Worm (Caenorhabditis elegans) whole organism, mixed stage, embryonic: Measurements from ENCODE around the gene C08B6.2.

Experiments
- M03D4.4 ChIP-seq: sonication (generic microtip); optimal IDR thresholded peaks from 2 replicates; lab custom pipeline; 2017; ENCODE audit warnings: mild to moderate bottlenecking, missing genetic modification characterization, missing compliant biosample characterization
- bed-3 ChIP-seq: fragments of 200-800 bp; sonication (Bioruptor generic); optimal IDR thresholded peaks from 3 replicates; lab custom pipeline; 2018; ENCODE audit warnings: mild to moderate bottlenecking, missing genetic modification characterization, moderate library complexity, missing compliant biosample characterization
- blmp-1 ChIP-seq: fragments of 150-350 bp; optimal IDR thresholded peaks from 2 replicates; lab custom pipeline; 2014; ENCODE audit warnings: missing biosample characterization, missing genetic modification characterization
- ceh-39 ChIP-seq: fragments of 150-350 bp; optimal IDR thresholded peaks from 2 replicates; lab custom pipeline; 2014; ENCODE audit warnings: missing biosample characterization, missing genetic modification characterization
- ceh-43 ChIP-seq: fragments of 200-800 bp; sonication (Bioruptor generic); optimal IDR thresholded peaks from 2 replicates; lab custom pipeline; 2018; ENCODE audit warnings: mild to moderate bottlenecking, missing genetic modification characterization, moderate library complexity, missing compliant biosample characterization
- ces-1 ChIP-seq: fragments of 150-350 bp; optimal IDR thresholded peaks from 2 replicates; lab custom pipeline; 2014; ENCODE audit warnings: missing biosample characterization, missing genetic modification reagents, missing genetic modification characterization
- cnd-1 ChIP-seq: fragments of 200-800 bp; sonication (Bioruptor generic); optimal IDR thresholded peaks from 2 replicates; lab custom pipeline; 2018; ENCODE audit warnings: mild to moderate bottlenecking, missing genetic modification characterization, missing compliant biosample characterization
- elt-1 ChIP-seq: sonication (generic microtip); optimal IDR thresholded peaks from 2 replicates; lab custom pipeline; 2017; ENCODE audit warnings: missing genetic modification characterization, mild to moderate bottlenecking, missing compliant biosample characterization, antibody characterized with exemption, moderate library complexity, borderline replicate concordance; ENCODE audit not compliant: insufficient read depth
- elt-3 ChIP-seq: fragments of 150-350 bp; optimal IDR thresholded peaks from 2 replicates; lab custom pipeline; 2014; ENCODE audit warnings: missing biosample characterization, missing genetic modification characterization
- ham-2 ChIP-seq: fragments of 200-800 bp; sonication (Bioruptor generic); optimal IDR thresholded peaks from 2 replicates; lab custom pipeline; 2018; ENCODE audit warnings: mild to moderate bottlenecking, missing genetic modification characterization, missing compliant biosample characterization
- hlh-1 ChIP-seq: fragments of 150-350 bp; optimal IDR thresholded peaks from 2 replicates; lab custom pipeline; 2014; ENCODE audit warnings: missing biosample characterization, missing genetic modification reagents, missing genetic modification characterization
- lin-32 ChIP-seq: fragments of 200-800 bp; sonication (Bioruptor generic); optimal IDR thresholded peaks from 2 replicates; lab custom pipeline; 2018; ENCODE audit warnings: mild to moderate bottlenecking, missing genetic modification characterization, missing compliant biosample characterization
- lsy-2 ChIP-seq: fragments of 150-350 bp; optimal IDR thresholded peaks from 2 replicates; lab custom pipeline; 2014; ENCODE audit warnings: missing biosample characterization, missing genetic modification characterization
- mab-5 ChIP-seq: fragments of 150-350 bp; optimal IDR thresholded peaks from 2 replicates; lab custom pipeline; 2014; ENCODE audit warnings: missing biosample characterization, missing genetic modification characterization
- mep-1 ChIP-seq: fragments of 150-350 bp; optimal IDR thresholded peaks from 2 replicates; lab custom pipeline; 2017; ENCODE audit warnings: missing biosample characterization, missing genetic modification reagents, missing genetic modification characterization, inconsistent platforms
- mls-2 ChIP-seq: sonication (generic microtip); optimal IDR thresholded peaks from 2 replicates; lab custom pipeline; 2016; ENCODE audit warnings: mild to moderate bottlenecking, missing genetic modification characterization, moderate library complexity, missing compliant biosample characterization
- nhr-2 ChIP-seq: fragments of 150-350 bp; optimal IDR thresholded peaks from 2 replicates; lab custom pipeline; 2014; ENCODE audit warnings: missing biosample characterization, missing genetic modification characterization
- nhr-237 ChIP-seq: fragments of 150-350 bp; optimal IDR thresholded peaks from 2 replicates; lab custom pipeline; 2014; ENCODE audit warnings: missing biosample characterization, missing genetic modification characterization
- nhr-28 ChIP-seq: fragments of 150-350 bp; optimal IDR thresholded peaks from 2 replicates; lab custom pipeline; 2014; ENCODE audit warnings: missing biosample characterization, missing genetic modification characterization
- nhr-76 ChIP-seq: sonication (generic microtip); optimal IDR thresholded peaks from 2 replicates; lab custom pipeline; 2017; ENCODE audit warnings: missing biosample characterization, missing genetic modification characterization
- pha-4 ChIP-seq: fragments of 150-350 bp; optimal IDR thresholded peaks from 2 replicates; lab custom pipeline; 2018; ENCODE audit warnings: missing biosample characterization, missing genetic modification reagents, missing genetic modification characterization
- sem-2 ChIP-seq: fragments of 200-800 bp; sonication (Bioruptor generic); optimal IDR thresholded peaks from 2 replicates; lab custom pipeline; 2018; ENCODE audit warnings: mild to moderate bottlenecking, missing genetic modification characterization, missing compliant biosample characterization
- snpc-4 ChIP-seq: fragments of 150-350 bp; optimal IDR thresholded peaks from 2 replicates; lab custom pipeline; 2014; ENCODE audit warnings: missing biosample characterization, missing genetic modification characterization
- sptf-1 ChIP-seq: sonication (generic microtip); optimal IDR thresholded peaks from 2 replicates; lab custom pipeline; 2017; ENCODE audit warnings: mild to moderate bottlenecking, missing genetic modification characterization, moderate library complexity, missing compliant biosample characterization
- tbx-8 ChIP-seq: fragments of 200-800 bp; sonication (Bioruptor generic); optimal IDR thresholded peaks from 2 replicates; lab custom pipeline; 2018; ENCODE audit warnings: mild to moderate bottlenecking, missing genetic modification characterization, moderate library complexity, missing compliant biosample characterization
- unc-120 ChIP-seq: sonication (generic microtip); optimal IDR thresholded peaks from 2 replicates; lab custom pipeline; 2017; ENCODE audit warnings: missing genetic modification characterization, missing compliant biosample characterization; ENCODE audit not compliant: poor library complexity, severe bottlenecking
- unc-39 ChIP-seq: fragments of 150-350 bp; optimal IDR thresholded peaks from 2 replicates; lab custom pipeline; 2014; ENCODE audit warnings: missing biosample characterization, missing genetic modification characterization
- unc-62 ChIP-seq: fragments of 150-350 bp; optimal IDR thresholded peaks from 2 replicates; lab custom pipeline; 2014; ENCODE audit warnings: missing biosample characterization, missing genetic modification reagents, missing genetic modification characterization
- zip-8 ChIP-seq: fragments of 150-350 bp; optimal IDR thresholded peaks from 2 replicates; lab custom pipeline; 2014; ENCODE audit warnings: missing biosample characterization, missing genetic modification characterization
- ztf-11 ChIP-seq: fragments of 150-350 bp; optimal IDR thresholded peaks from 2 replicates; lab custom pipeline; 2014; ENCODE audit warnings: missing biosample characterization, missing genetic modification characterization

The C08B6.2 gene

ce11 chrV:10145653-10146052 lies 40.1 kb downstream of the C08B6.2 start, which contains the start of gene C51E3.9:
Gene C51E3.9, plus strand, starts transcription at chrV:10145953.
- TF ChIP-seq hlh-1 (tag; lab: Kevin White, UChicago) (peak; percentile 27), lsy-2 (no peak)

DNA sequence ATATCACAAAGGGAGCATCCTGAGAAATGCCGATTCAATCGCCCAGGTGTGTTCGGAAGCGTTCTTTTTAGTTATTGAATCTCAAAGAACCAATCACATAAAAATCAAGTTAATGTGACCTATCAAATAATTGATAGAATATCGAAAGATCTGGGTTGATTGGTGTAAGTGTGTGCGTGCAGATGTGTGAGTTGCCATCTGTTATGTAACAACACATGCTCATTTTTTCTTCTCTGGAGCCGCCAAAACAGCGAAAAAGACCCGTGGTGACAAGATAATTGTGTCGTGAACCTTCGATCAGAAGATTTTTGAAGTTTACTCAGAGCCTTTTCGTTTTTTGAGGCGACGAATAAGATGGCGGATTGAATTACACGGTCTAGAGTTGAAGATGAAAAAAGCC lies 41.3 kb downstream of the C08B6.2 start:
- TF ChIP-seq bed-3 (GFP tag; lab: Kevin White, UChicago): no peak
- peak; percentile 44 for TF ChIP-seq unc-62 (GFP tag; lab: Kevin White, UChicago)
- peak; percentile 52 for TF ChIP-seq hlh-1 (tag; lab: Kevin White, UChicago)
- TF ChIP-seq unc-120 (tag; lab: Kevin White, UChicago): peak; percentile 16

- TF ChIP-seq unc-120 (tag; lab: Kevin White, UChicago) (no peak), zip-8 (tag; lab: Kevin White, UChicago) (no peak), sptf-1 (no peak), lin-32 (GFP tag; lab: Kevin White, UChicago) (no peak), ham-2 (GFP tag; lab: Kevin White, UChicago) (no peak), pha-4 (tag; lab: Kevin White, UChicago) (no peak), nhr-76 (no peak), M03D4.4 (tag; lab: Kevin White, UChicago) (no peak), ces-1 (GFP tag; lab: Kevin White, UChicago) (no peak), mep-1 (tag; lab: Kevin White, UChicago) (no peak)
These were observed 42.8 kb downstream of the C08B6.2 start, which contains the start of gene srsx-26 for ce11 chrV:10148352-10148751. Gene srsx-26, plus strand, starts transcription at chrV:10148652.

DNA sequence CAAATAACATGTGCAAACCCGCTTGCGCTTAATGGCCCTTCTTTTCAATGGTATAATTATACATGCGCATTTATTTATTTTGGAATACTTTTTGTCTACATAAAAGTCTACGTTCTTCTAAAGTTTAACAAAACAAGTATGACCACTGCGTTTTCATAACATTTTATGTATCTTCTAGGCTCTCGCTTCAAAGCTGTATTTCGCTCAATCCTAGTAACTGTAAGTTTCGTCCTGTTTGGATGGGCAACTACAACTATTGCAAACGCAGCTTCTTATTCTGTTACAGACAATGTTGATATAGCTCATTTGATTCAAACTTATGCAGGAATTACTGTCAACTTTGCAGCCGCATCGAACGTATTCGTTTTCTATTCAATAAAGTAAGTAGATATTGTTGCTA lies 44.2 kb downstream of the C08B6.2 start, which contains the start of gene srsx-27:
srsx-27 (plus strand) TSS at position 301 of the 400 bp plus-strand sequence.
- TF ChIP-seq mep-1 (tag; lab: Kevin White, UChicago): no peak
- TF ChIP-seq unc-39: no peak
- TF ChIP-seq snpc-4 (tag; lab: Kevin White, UChicago): no peak
- TF ChIP-seq ceh-39 (tag; lab: Kevin White, UChicago): no peak
- TF ChIP-seq sptf-1: no peak
- no peak for TF ChIP-seq mls-2 (tag; lab: Kevin White, UChicago)
- TF ChIP-seq nhr-237 (tag; lab: Kevin White, UChicago): no peak
- TF ChIP-seq ztf-11 (tag; lab: Kevin White, UChicago): no peak
- TF ChIP-seq lin-32 (GFP tag; lab: Kevin White, UChicago): no peak
- no peak for TF ChIP-seq zip-8 (tag; lab: Kevin White, UChicago)
- TF ChIP-seq nhr-28 (tag; lab: Kevin White, UChicago): no peak
- TF ChIP-seq ceh-43: no peak
- no peak for TF ChIP-seq cnd-1
- no peak for TF ChIP-seq unc-62 (GFP tag; lab: Kevin White, UChicago)
- TF ChIP-seq ham-2 (GFP tag; lab: Kevin White, UChicago): no peak
- no peak for TF ChIP-seq mab-5 (tag; lab: Kevin White, UChicago)
- TF ChIP-seq blmp-1 (tag; lab: Kevin White, UChicago): no peak
- TF ChIP-seq elt-1 (tag; lab: Kevin White, UChicago): no peak

DNA sequence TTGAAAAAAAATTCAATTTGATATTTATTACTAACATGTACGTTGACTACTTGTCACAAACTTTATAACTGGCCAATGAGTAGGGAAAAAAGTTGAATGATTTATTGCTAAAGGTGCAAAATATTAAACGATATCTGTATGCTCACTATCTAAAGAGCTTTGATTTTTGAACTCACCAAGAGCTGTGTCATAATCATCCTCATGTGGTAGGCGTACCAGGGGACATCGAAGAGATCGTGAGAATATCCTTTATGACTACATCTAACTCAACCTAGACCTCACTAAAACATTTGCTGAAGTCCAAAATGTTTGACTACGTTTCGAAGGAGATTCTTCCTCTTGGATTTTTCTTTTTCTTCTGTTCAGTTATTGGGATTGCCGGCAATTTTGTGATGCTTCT lies 46.8 kb downstream of the C08B6.2 start, which contains the start of gene srsx-28:
srsx-28 (plus strand) TSS at position 301 of the 400 bp plus-strand sequence.
- TF ChIP-seq lsy-2 (no peak), ceh-39 (tag; lab: Kevin White, UChicago) (no peak), elt-3 (tag; lab: Kevin White, UChicago) (no peak), nhr-2 (tag; lab: Kevin White, UChicago) (no peak), zip-8 (tag; lab: Kevin White, UChicago) (no peak), pha-4 (tag; lab: Kevin White, UChicago) (no peak), sem-2 (GFP tag; lab: Kevin White, UChicago) (no peak)

ce11 chrV:10153076-10153475 lies 47.6 kb downstream of the C08B6.2 start:
- no peak for TF ChIP-seq bed-3 (GFP tag; lab: Kevin White, UChicago)
- TF ChIP-seq tbx-8 (GFP tag; lab: Kevin White, UChicago): no peak
- TF ChIP-seq unc-39: no peak
- no peak for TF ChIP-seq elt-3 (tag; lab: Kevin White, UChicago)
- TF ChIP-seq cnd-1: no peak
- no peak for TF ChIP-seq unc-62 (GFP tag; lab: Kevin White, UChicago)
- no peak for TF ChIP-seq sptf-1
